Worm (Caenorhabditis elegans) whole organism, midembryonic: ENCODE measurements around the gene C42D8.1.

Source experiments
- T22C8.4 ChIP-seq: fragments of 200-800 bp; sonication (Bioruptor generic); IDR thresholded peaks from 2 replicates; pipeline ENCODE4 v1.3.6; 2022; ENCODE audit warnings: missing genetic modification characterization, missing compliant biosample characterization
- cog-1 ChIP-seq: sonication (generic microtip); optimal IDR thresholded peaks from 2 replicates; lab custom pipeline; 2016; ENCODE audit warnings: missing genetic modification characterization, missing compliant biosample characterization
- flt-1 ChIP-seq: fragments of 200-800 bp; sonication (Bioruptor generic); IDR thresholded peaks from 2 replicates; pipeline ENCODE4 v1.3.6; 2022; ENCODE audit warnings: missing genetic modification characterization, missing compliant biosample characterization
- klf-2 ChIP-seq: fragments of 200-800 bp; sonication (Bioruptor generic); conservative IDR thresholded peaks from 2 replicates; pipeline ENCODE4 v1.3.6; 2022; ENCODE audit warnings: missing genetic modification reagents, missing genetic modification characterization, missing compliant biosample characterization
- med-1 ChIP-seq: sonication (generic microtip); optimal IDR thresholded peaks from 2 replicates; lab custom pipeline; 2017; ENCODE audit warnings: missing genetic modification characterization, mild to moderate bottlenecking, missing compliant biosample characterization, antibody characterized with exemption, missing genetic modification reagents; ENCODE audit not compliant: insufficient read depth
- ztf-23 ChIP-seq: fragments of 200-800 bp; sonication (Bioruptor generic); IDR thresholded peaks from 2 replicates; pipeline ENCODE4 v1.3.6; 2022; ENCODE audit warnings: missing genetic modification reagents, missing genetic modification characterization, missing compliant biosample characterization
- ztf-29 ChIP-seq: fragments of 200-800 bp; sonication (Bioruptor generic); IDR thresholded peaks from 2 replicates; pipeline ENCODE4 v1.3.6; 2022; ENCODE audit warnings: missing genetic modification reagents, missing genetic modification characterization, missing compliant biosample characterization

ce11 chrX:5122791-5123414, 13.6 kb downstream of the C42D8.1 start:
- no peak for TF ChIP-seq T22C8.4 (GFP tag; lab: Robert Waterston, UW)
- 0 out of 2 replicates have a peak, but pooled peaks have one; percentile 21 for TF ChIP-seq flt-1 (GFP tag; lab: Robert Waterston, UW)
- TF ChIP-seq cog-1: no peak
- no peak for TF ChIP-seq med-1 (GFP tag; lab: Kevin White, UChicago)
- no peak for TF ChIP-seq ztf-23
- TF ChIP-seq ztf-29 (GFP tag; lab: Robert Waterston, UW): no peak
- TF ChIP-seq klf-2: no peak
